Worm (Caenorhabditis elegans): ENCODE results near the gene ugt-13.

ce11 chrV:4890781-4891180 is 17.9 kb upstream of the ugt-13 start:
- TF ChIP-seq ama-1 (optimal IDR thresholded peaks at IDR 0.05) (no peak), ets-7 (tag; optimal IDR thresholded peaks at IDR 0.05) (no peak), tbx-37 (GFP tag; conservative IDR thresholded peaks at IDR 0.05) (no peak), aly-1 (tag; optimal IDR thresholded peaks at IDR 0.05) (no peak), sea-1 (GFP tag; conservative IDR thresholded peaks at IDR 0.05) (no peak), hmg-4 (GFP tag; optimal IDR thresholded peaks at IDR 0.05) (no peak), flt-1 (GFP tag; IDR thresholded peaks at IDR 0.05) (no peak)

All from whole organism, early embryonic.